Fruit fly (Drosophila melanogaster) whole organism, embryonic: Measurements from ENCODE around the gene CG43245.

ENCODE experiments used
- CG12942 ChIP-seq: fragments of 200-800 bp; sonication (Bioruptor generic); optimal IDR thresholded peaks from 3 replicates; lab custom pipeline; 2016; ENCODE audit warnings: missing biosample characterization, missing genetic modification characterization
- CG13287 ChIP-seq: fragments of 200-800 bp; sonication (Bioruptor generic); IDR thresholded peaks from 2 replicates; pipeline ENCODE4 v1.3.6; 2022; ENCODE audit warnings: missing biosample characterization, missing genetic modification characterization; ENCODE audit not compliant: partially characterized antibody
- CG16813 ChIP-seq: fragments of 200-800 bp; sonication (Bioruptor generic); IDR thresholded peaks from 3 replicates; pipeline ENCODE4 v1.3.6; 2022; ENCODE audit warnings: missing biosample characterization, missing genetic modification characterization; ENCODE audit not compliant: partially characterized antibody
- CG16815 ChIP-seq: fragments of 200-800 bp; sonication (Bioruptor generic); optimal IDR thresholded peaks from 3 replicates; lab custom pipeline; 2017; ENCODE audit warnings: missing biosample characterization, mild to moderate bottlenecking, missing genetic modification characterization
- CG16863 ChIP-seq: fragments of 200-800 bp; sonication (Bioruptor generic); optimal IDR thresholded peaks from 3 replicates; lab custom pipeline; 2016; ENCODE audit warnings: missing biosample characterization, missing genetic modification characterization
- CG17612 ChIP-seq: fragments of 200-800 bp; sonication (Bioruptor generic); IDR thresholded peaks from 2 replicates; pipeline ENCODE4 v1.3.6; 2022; ENCODE audit warnings: missing biosample characterization, missing genetic modification characterization
- CG3163 ChIP-seq: fragments of 200-800 bp; sonication (Bioruptor generic); optimal IDR thresholded peaks from 3 replicates; lab custom pipeline; 2016; ENCODE audit warnings: missing biosample characterization, missing genetic modification characterization
- CG3995 ChIP-seq: fragments of 200-800 bp; sonication (Bioruptor generic); optimal IDR thresholded peaks from 3 replicates; lab custom pipeline; 2016; ENCODE audit warnings: missing biosample characterization, missing genetic modification characterization
- CG4282 ChIP-seq: fragments of 200-800 bp; sonication (Bioruptor generic); optimal IDR thresholded peaks from 2 replicates; lab custom pipeline; 2016; ENCODE audit warnings: missing biosample characterization, missing genetic modification characterization
- CG43689 ChIP-seq: fragments of 200-800 bp; sonication (Bioruptor generic); IDR thresholded peaks from 2 replicates; pipeline ENCODE4 v1.3.6; 2022; ENCODE audit warnings: missing biosample characterization, missing genetic modification characterization
- CG4404 ChIP-seq: fragments of 200-800 bp; sonication (Bioruptor generic); IDR thresholded peaks from 2 replicates; pipeline ENCODE4 v1.3.6; 2022; ENCODE audit warnings: missing biosample characterization, missing genetic modification characterization
- CG4424 ChIP-seq: fragments of 200-800 bp; sonication (Bioruptor generic); optimal IDR thresholded peaks from 3 replicates; lab custom pipeline; 2016; ENCODE audit warnings: missing biosample characterization, missing genetic modification characterization
- CG5953 ChIP-seq: fragments of 200-800 bp; sonication (Bioruptor generic); IDR thresholded peaks from 2 replicates; pipeline ENCODE4 v1.3.6; 2022; ENCODE audit warnings: missing biosample characterization, missing genetic modification characterization
- CG6689 ChIP-seq: fragments of 200-800 bp; sonication (Bioruptor generic); IDR thresholded peaks from 2 replicates; pipeline ENCODE4 v1.3.6; 2022; ENCODE audit warnings: missing biosample characterization, missing genetic modification characterization
- CG7271 ChIP-seq: fragments of 200-800 bp; sonication (Bioruptor generic); optimal IDR thresholded peaks from 2 replicates; lab custom pipeline; 2018; ENCODE audit warnings: missing biosample characterization, mild to moderate bottlenecking, missing genetic modification characterization, moderate library complexity
- CG8924 ChIP-seq: fragments of 200-800 bp; optimal IDR thresholded peaks from 3 replicates; lab custom pipeline; 2019; ENCODE audit warnings: missing biosample characterization, mild to moderate bottlenecking, missing genetic modification characterization, moderate library complexity
- CG9727 ChIP-seq: fragments of 200-800 bp; sonication (Bioruptor generic); optimal IDR thresholded peaks from 3 replicates; lab custom pipeline; 2017; ENCODE audit warnings: missing biosample characterization, mild to moderate bottlenecking, missing genetic modification characterization
- CkIIα-i1 ChIP-seq: fragments of 200-800 bp; sonication (Bioruptor generic); IDR thresholded peaks from 2 replicates; pipeline ENCODE4 v1.3.6; 2022; ENCODE audit warnings: missing biosample characterization, missing genetic modification characterization
- Dad ChIP-seq: fragments of 200-800 bp; sonication (Bioruptor generic); optimal IDR thresholded peaks from 3 replicates; lab custom pipeline; 2016; ENCODE audit warnings: missing biosample characterization, missing genetic modification characterization
- MBD-R2 ChIP-seq: fragments of 200-800 bp; sonication (Bioruptor generic); IDR thresholded peaks from 2 replicates; pipeline ENCODE4 v1.3.6; 2022; ENCODE audit warnings: missing biosample characterization, missing genetic modification characterization
- MTF-1 ChIP-seq: fragments of 200-800 bp; sonication (Bioruptor generic); optimal IDR thresholded peaks from 2 replicates; lab custom pipeline; 2018; ENCODE audit warnings: missing biosample characterization, mild to moderate bottlenecking, missing genetic modification characterization, borderline replicate concordance
- Mad ChIP-seq: fragments of 200-800 bp; sonication (Bioruptor generic); optimal IDR thresholded peaks from 2 replicates; lab custom pipeline; 2016; ENCODE audit warnings: missing biosample characterization, missing genetic modification characterization
- NC2α ChIP-seq: fragments of 200-800 bp; sonication (Bioruptor generic); optimal IDR thresholded peaks from 2 replicates; lab custom pipeline; 2016; ENCODE audit warnings: missing biosample characterization, missing genetic modification characterization
- NfI ChIP-seq: fragments of 200-800 bp; sonication (Bioruptor generic); optimal IDR thresholded peaks from 3 replicates; lab custom pipeline; 2018; ENCODE audit warnings: missing biosample characterization, mild to moderate bottlenecking, missing genetic modification characterization, moderate library complexity
- Pdp1 ChIP-seq, 2 experiments: fragments of 200-800 bp; sonication (Bioruptor generic); optimal IDR thresholded peaks; 3 replicates each; lab custom pipeline; 2016; ENCODE audit warnings: missing biosample characterization in 2 of 2, missing genetic modification characterization in 2 of 2, mild to moderate bottlenecking in 1 of 2, moderate library complexity in 1 of 2
- Sox100B ChIP-seq: fragments of 200-800 bp; sonication (Bioruptor generic); optimal IDR thresholded peaks from 3 replicates; lab custom pipeline; 2018; ENCODE audit warnings: missing biosample characterization, mild to moderate bottlenecking, missing genetic modification characterization
- ap ChIP-seq: fragments of 200-800 bp; sonication (Bioruptor generic); IDR thresholded peaks from 2 replicates; pipeline ENCODE4 v1.3.6; 2022; ENCODE audit warnings: missing biosample characterization, missing genetic modification characterization
- ato ChIP-seq: fragments of 200-800 bp; sonication (Bioruptor generic); IDR thresholded peaks from 2 replicates; pipeline ENCODE4 v1.3.6; 2022; ENCODE audit warnings: missing biosample characterization, missing genetic modification characterization; ENCODE audit not compliant: partially characterized antibody
- bbx ChIP-seq: fragments of 200-800 bp; sonication (Bioruptor generic); IDR thresholded peaks from 2 replicates; pipeline ENCODE4 v1.3.6; 2022; ENCODE audit warnings: missing biosample characterization, missing genetic modification characterization; ENCODE audit not compliant: partially characterized antibody
- bowl ChIP-seq: fragments of 200-800 bp; sonication (Bioruptor generic); IDR thresholded peaks from 2 replicates; pipeline ENCODE4 v1.3.6; 2022; ENCODE audit warnings: missing biosample characterization, missing genetic modification characterization
- crc ChIP-seq: fragments of 200-800 bp; sonication (Bioruptor generic); optimal IDR thresholded peaks from 2 replicates; lab custom pipeline; 2016; ENCODE audit warnings: missing biosample characterization, missing genetic modification characterization
- croc ChIP-seq: fragments of 200-800 bp; sonication (Bioruptor generic); conservative IDR thresholded peaks from 3 replicates; pipeline ENCODE4 v1.3.6; 2022; ENCODE audit warnings: missing biosample characterization, missing genetic modification characterization
- dmrt11E ChIP-seq: fragments of 200-800 bp; sonication (Bioruptor generic); optimal IDR thresholded peaks from 3 replicates; lab custom pipeline; 2018; ENCODE audit warnings: missing biosample characterization, mild to moderate bottlenecking, missing genetic modification characterization, moderate library complexity
- dmrt99B ChIP-seq: fragments of 200-800 bp; sonication (Bioruptor generic); optimal IDR thresholded peaks from 2 replicates; lab custom pipeline; 2018; ENCODE audit warnings: missing biosample characterization, mild to moderate bottlenecking, missing genetic modification characterization, moderate library complexity
- eyg ChIP-seq: fragments of 200-800 bp; sonication (Bioruptor generic); optimal IDR thresholded peaks from 3 replicates; lab custom pipeline; 2016; ENCODE audit warnings: missing biosample characterization, missing genetic modification characterization
- gt ChIP-seq: fragments of 200-800 bp; sonication (Bioruptor generic); IDR thresholded peaks from 2 replicates; pipeline ENCODE4 v1.3.6; 2022; ENCODE audit warnings: missing biosample characterization, missing genetic modification characterization
- ham ChIP-seq: fragments of 200-800 bp; sonication (Bioruptor generic); IDR thresholded peaks from 2 replicates; pipeline ENCODE4 v1.3.6; 2022; ENCODE audit warnings: missing biosample characterization, missing genetic modification characterization
- insv ChIP-seq, 2 experiments: fragments of 200-800 bp; sonication (Bioruptor generic); optimal IDR thresholded peaks; 3 replicates each; lab custom pipeline; 2016 to 2018; ENCODE audit warnings: missing biosample characterization in 2 of 2, missing genetic modification characterization in 2 of 2
- jing ChIP-seq: fragments of 200-800 bp; sonication (Bioruptor generic); optimal IDR thresholded peaks from 2 replicates; lab custom pipeline; 2018; ENCODE audit warnings: missing biosample characterization, mild to moderate bottlenecking, missing genetic modification characterization
- nmo ChIP-seq: fragments of 200-800 bp; sonication (Bioruptor generic); optimal IDR thresholded peaks from 2 replicates; lab custom pipeline; 2018; ENCODE audit warnings: missing biosample characterization, mild to moderate bottlenecking, missing genetic modification characterization, moderate library complexity
- p53 ChIP-seq: fragments of 200-800 bp; sonication (Bioruptor generic); optimal IDR thresholded peaks from 2 replicates; lab custom pipeline; 2016; ENCODE audit warnings: missing biosample characterization, missing genetic modification characterization
- peb ChIP-seq: fragments of 200-800 bp; sonication (Bioruptor generic); IDR thresholded peaks from 2 replicates; pipeline ENCODE4 v1.3.6; 2022; ENCODE audit warnings: missing biosample characterization, missing genetic modification characterization
- prd ChIP-seq, 3 experiments: fragments of >200 bp in 2 of 3; fragments of 200-800 bp in 1 of 3; sonication (Bioruptor generic) in 1 of 3; optimal IDR thresholded peaks in 2 of 3; IDR thresholded peaks in 1 of 3; 2 replicates in 2 of 3; 3 replicates in 1 of 3; pipeline versions ENCODE4 v1.3.6 to Lab custom; 2017 to 2022; ENCODE audit warnings: missing biosample characterization in 1 of 3, missing genetic modification characterization in 1 of 3
- repo ChIP-seq: fragments of 200-800 bp; sonication (Bioruptor generic); optimal IDR thresholded peaks from 2 replicates; lab custom pipeline; 2016; ENCODE audit warnings: missing biosample characterization, missing genetic modification characterization
- row ChIP-seq: fragments of 200-800 bp; sonication (Bioruptor generic); IDR thresholded peaks from 3 replicates; pipeline ENCODE4 v1.3.6; 2022; ENCODE audit warnings: missing biosample characterization, missing genetic modification characterization
- scrt ChIP-seq: fragments of 200-800 bp; sonication (Bioruptor generic); optimal IDR thresholded peaks from 2 replicates; lab custom pipeline; 2018; ENCODE audit warnings: missing biosample characterization, mild to moderate bottlenecking, missing genetic modification characterization, moderate library complexity
- sima ChIP-seq: fragments of 200-800 bp; sonication (Bioruptor generic); optimal IDR thresholded peaks from 2 replicates; lab custom pipeline; 2016; ENCODE audit warnings: missing biosample characterization, missing genetic modification characterization
- stc ChIP-seq: fragments of 200-800 bp; sonication (Bioruptor generic); IDR thresholded peaks from 2 replicates; pipeline ENCODE4 v1.3.6; 2022; ENCODE audit warnings: missing biosample characterization, missing genetic modification characterization
- stwl ChIP-seq: fragments of 200-800 bp; sonication (Bioruptor generic); optimal IDR thresholded peaks from 3 replicates; lab custom pipeline; 2018; ENCODE audit warnings: missing biosample characterization, mild to moderate bottlenecking, missing genetic modification characterization, moderate library complexity

CG43245 gene

dm6 chr3L:10776367-10777026, 4.8 kb downstream of the CG43245 start (continued):
- peak; percentile 91 for TF ChIP-seq row
- peak; percentile 80 to 90 for TF ChIP-seq Pdp1 (GFP tag; optimal IDR thresholded peaks at IDR 0.05; lab: Kevin White, UChicago)
- no peak for TF ChIP-seq CG13287 (GFP tag; lab: Robert Waterston, UW)
- TF ChIP-seq CG16863 (GFP tag; lab: Kevin White, UChicago), result peak; percentile 89
- TF ChIP-seq NfI, result peak; percentile 79
- TF ChIP-seq Dad (GFP tag; lab: Kevin White, UChicago), result peak; percentile 89
- no peak for TF ChIP-seq CG3995 (GFP tag; lab: Kevin White, UChicago)
- peak; percentile 89 for TF ChIP-seq ap
- no peak for TF ChIP-seq prd (optimal IDR thresholded peaks at IDR 0.05; lab: Kevin White, UChicago)
- peak; percentile 95 for TF ChIP-seq prd (GFP tag; IDR thresholded peaks at IDR 0.05; lab: Robert Waterston, UW)
- no peak for TF ChIP-seq stwl (tag; lab: Kevin White, UChicago)
- TF ChIP-seq CG43689 (GFP tag; lab: Robert Waterston, UW), result peak; percentile 78
- no peak for TF ChIP-seq ham (GFP tag; lab: Robert Waterston, UW)
- TF ChIP-seq jing (GFP tag; lab: Kevin White, UChicago), result peak; percentile 87
- TF ChIP-seq insv (GFP tag; optimal IDR thresholded peaks at IDR 0.05; lab: Kevin White, UChicago), result no peak
- peak; percentile 84 for TF ChIP-seq repo (GFP tag; lab: Kevin White, UChicago)
- TF ChIP-seq Mad, result peak; percentile 61
- TF ChIP-seq crc, result peak; percentile 13
- peak; percentile 92 for TF ChIP-seq nmo (GFP tag; lab: Kevin White, UChicago)
- TF ChIP-seq p53 (GFP tag; lab: Kevin White, UChicago), result peak; percentile 73
- peak; percentile 79 for TF ChIP-seq Sox100B (GFP tag; lab: Kevin White, UChicago)
- TF ChIP-seq stc (GFP tag; lab: Robert Waterston, UW), result peak; percentile 92
- peak; percentile 57 for TF ChIP-seq scrt
- TF ChIP-seq CG16815 (GFP tag; lab: Kevin White, UChicago), result peak; percentile 57
- peak; percentile 95 for TF ChIP-seq dmrt99B (tag; lab: Kevin White, UChicago)
- TF ChIP-seq CG4424, result peak; percentile 89
- peak; percentile 91 for TF ChIP-seq croc (GFP tag; lab: Robert Waterston, UW)
- peak; percentile 69 for TF ChIP-seq MTF-1
- TF ChIP-seq ato (GFP tag; lab: Robert Waterston, UW), result no peak
- TF ChIP-seq CG7271 (tag; lab: Kevin White, UChicago), result no peak
- peak; percentile 64 for TF ChIP-seq eyg (GFP tag; lab: Kevin White, UChicago)
- TF ChIP-seq bbx, result no peak
- TF ChIP-seq MBD-R2 (GFP tag; lab: Robert Waterston, UW), result peak; percentile 64
- peak; percentile 59 for TF ChIP-seq CG3163
- peak; percentile 60 for TF ChIP-seq dmrt11E (tag; lab: Kevin White, UChicago)
- TF ChIP-seq peb (GFP tag; lab: Robert Waterston, UW), result peak; percentile 90
- TF ChIP-seq CG4404 (GFP tag; lab: Robert Waterston, UW), result peak; percentile 72
- peak; percentile 83 for TF ChIP-seq NC2α (GFP tag; lab: Kevin White, UChicago)
- peak; percentile 21 for TF ChIP-seq sima (GFP tag; lab: Kevin White, UChicago)
- peak; percentile 84 for TF ChIP-seq CG8924 (tag; lab: Kevin White, UChicago)
- peak; percentile 56 for TF ChIP-seq CG4282 (GFP tag; lab: Kevin White, UChicago)
- TF ChIP-seq CG9727 (GFP tag; lab: Kevin White, UChicago), result peak; percentile 60
- TF ChIP-seq gt (GFP tag; lab: Robert Waterston, UW), result peak; percentile 84
- peak; percentile 83; the same call in 1 of the 2 replicates for TF ChIP-seq CkIIα-i1 (GFP tag; lab: Robert Waterston, UW)
- TF ChIP-seq CG16813 (GFP tag; lab: Robert Waterston, UW), result no peak
- TF ChIP-seq CG6689 (GFP tag; lab: Robert Waterston, UW), result peak; percentile 91
- peak; percentile 69 for TF ChIP-seq CG17612
- TF ChIP-seq bowl (GFP tag; lab: Robert Waterston, UW), result peak; percentile 85
- peak; percentile 91 for TF ChIP-seq CG5953 (GFP tag; lab: Robert Waterston, UW)
- TF ChIP-seq CG12942 (GFP tag; lab: Kevin White, UChicago), result peak; percentile 85
